Worm (Caenorhabditis elegans) whole organism, L1 larva: ENCODE data around the gene srlf-36.

Experiments
- alr-1 ChIP-seq: fragments of 200-800 bp; sonication (Bioruptor generic); optimal IDR thresholded peaks from 2 replicates; lab custom pipeline; 2018; ENCODE audit warnings: borderline replicate concordance, mild to moderate bottlenecking, missing genetic modification characterization, missing compliant biosample characterization
- aly-2 ChIP-seq: fragments of 150-350 bp; optimal IDR thresholded peaks from 2 replicates; lab custom pipeline; 2014; ENCODE audit warnings: missing biosample characterization, missing genetic modification characterization
- ceh-82 ChIP-seq, 3 experiments: fragments of 150-350 bp in 1 of 3; sonication (generic microtip) in 2 of 3; optimal IDR thresholded peaks; 2 replicates each; lab custom pipeline; 2014 to 2017; ENCODE audit warnings: missing biosample characterization in 3 of 3, missing genetic modification characterization in 3 of 3
- dpl-1 ChIP-seq, 3 experiments: fragments of 150-350 bp in 2 of 3; sonication (generic microtip) in 1 of 3; optimal IDR thresholded peaks; 2 replicates each; lab custom pipeline; 2014 to 2017; ENCODE audit warnings: missing biosample characterization in 3 of 3, missing genetic modification characterization in 3 of 3, missing genetic modification reagents in 3 of 3
- fkh-10 ChIP-seq: sonication (generic microtip); optimal IDR thresholded peaks from 2 replicates; lab custom pipeline; 2017; ENCODE audit warnings: missing biosample characterization, missing genetic modification reagents, missing genetic modification characterization
- irx-1 ChIP-seq: sonication (generic microtip); optimal IDR thresholded peaks from 2 replicates; lab custom pipeline; 2016; ENCODE audit warnings: missing genetic modification characterization, missing compliant biosample characterization
- isw-1 ChIP-seq: fragments of 200-800 bp; sonication (Bioruptor generic); IDR thresholded peaks from 2 replicates; pipeline ENCODE4 v1.3.6; 2022; ENCODE audit warnings: missing genetic modification characterization, missing compliant biosample characterization
- nhr-12 ChIP-seq: sonication (generic microtip); optimal IDR thresholded peaks from 2 replicates; lab custom pipeline; 2017; ENCODE audit warnings: missing biosample characterization, missing genetic modification characterization
- nhr-28 ChIP-seq: fragments of 150-350 bp; optimal IDR thresholded peaks from 2 replicates; lab custom pipeline; 2014; ENCODE audit warnings: missing biosample characterization, missing genetic modification characterization
- nhr-76 ChIP-seq: sonication (generic microtip); optimal IDR thresholded peaks from 2 replicates; lab custom pipeline; 2017; ENCODE audit warnings: missing biosample characterization, missing genetic modification characterization
- snpc-4 ChIP-seq: fragments of 150-350 bp; optimal IDR thresholded peaks from 2 replicates; lab custom pipeline; 2014; ENCODE audit warnings: missing biosample characterization, missing genetic modification characterization
- unc-130 ChIP-seq: fragments of 150-350 bp; optimal IDR thresholded peaks from 2 replicates; lab custom pipeline; 2017; ENCODE audit warnings: missing biosample characterization, missing genetic modification characterization, inconsistent platforms
- ztf-11 ChIP-seq, 2 experiments: sonication (generic microtip); optimal IDR thresholded peaks; 2 replicates each; lab custom pipeline; 2016 to 2017; ENCODE audit warnings: missing genetic modification characterization in 2 of 2, missing biosample characterization in 1 of 2, missing compliant biosample characterization in 1 of 2

- no peak for TF ChIP-seq snpc-4 (tag; lab: Kevin White, UChicago)
- TF ChIP-seq aly-2 (tag; lab: Kevin White, UChicago), result no peak
- TF ChIP-seq alr-1, result no peak
- no peak for TF ChIP-seq ztf-11 (tag; optimal IDR thresholded peaks at IDR 0.05; lab: Kevin White, UChicago)
- no peak for TF ChIP-seq nhr-12 (tag; lab: Kevin White, UChicago)
- TF ChIP-seq nhr-28 (tag; lab: Kevin White, UChicago), result no peak
- no peak for TF ChIP-seq nhr-76 (tag; lab: Kevin White, UChicago)
- no peak for TF ChIP-seq unc-130 (tag; lab: Kevin White, UChicago)
- no peak for TF ChIP-seq isw-1 (GFP tag; lab: Robert Waterston, UW)
- no peak for TF ChIP-seq ceh-82 (tag; optimal IDR thresholded peaks at IDR 0.05; lab: Kevin White, UChicago)
- no peak for TF ChIP-seq fkh-10
- no peak for TF ChIP-seq irx-1 (tag; lab: Kevin White, UChicago)
- TF ChIP-seq dpl-1 (GFP tag; optimal IDR thresholded peaks at IDR 0.05; lab: Kevin White, UChicago), result no peak
These were observed 5.5 kb downstream of the srlf-36 start, which contains the start of gene srlf-37 for ce11 chrV:604105-604504.
